Fruit fly (Drosophila melanogaster) whole organism, embryonic: ENCODE data around the gene CG2182.

Source experiments
- CG10209 ChIP-seq: fragments of 200-800 bp; sonication (Bioruptor generic); optimal IDR thresholded peaks from 3 replicates; lab custom pipeline; 2017; ENCODE audit warnings: missing biosample characterization, mild to moderate bottlenecking, missing genetic modification characterization, missing genetic modification reagents
- CG10654 ChIP-seq: fragments of 200-800 bp; sonication (Bioruptor generic); optimal IDR thresholded peaks from 2 replicates; lab custom pipeline; 2016; ENCODE audit warnings: missing biosample characterization, missing genetic modification characterization
- CG11456 ChIP-seq: fragments of 200-800 bp; sonication (Bioruptor generic); IDR thresholded peaks from 3 replicates; pipeline ENCODE4 v1.3.6; 2022; ENCODE audit warnings: missing biosample characterization, missing genetic modification characterization
- CG11723 ChIP-seq: fragments of 200-800 bp; sonication (Bioruptor generic); optimal IDR thresholded peaks from 2 replicates; lab custom pipeline; 2017; ENCODE audit warnings: missing biosample characterization, mild to moderate bottlenecking, missing genetic modification characterization
- CG12071 ChIP-seq: fragments of 200-800 bp; sonication (Bioruptor generic); optimal IDR thresholded peaks from 3 replicates; lab custom pipeline; 2018; ENCODE audit warnings: missing biosample characterization, mild to moderate bottlenecking, missing genetic modification characterization
- CG12236 ChIP-seq: fragments of 200-800 bp; sonication (Bioruptor generic); optimal IDR thresholded peaks from 2 replicates; lab custom pipeline; 2016; ENCODE audit warnings: missing biosample characterization, missing genetic modification characterization
- CG12299 ChIP-seq: fragments of 200-800 bp; sonication (Bioruptor generic); optimal IDR thresholded peaks from 2 replicates; lab custom pipeline; 2018; ENCODE audit warnings: missing biosample characterization, mild to moderate bottlenecking, missing genetic modification characterization
- CG12769 ChIP-seq: fragments of 200-800 bp; sonication (Bioruptor generic); optimal IDR thresholded peaks from 2 replicates; lab custom pipeline; 2019; ENCODE audit warnings: missing biosample characterization, mild to moderate bottlenecking, missing genetic modification characterization, moderate library complexity
- CG13424 ChIP-seq: fragments of 200-800 bp; sonication (Bioruptor generic); optimal IDR thresholded peaks from 2 replicates; lab custom pipeline; 2019; ENCODE audit warnings: missing biosample characterization, mild to moderate bottlenecking, missing genetic modification characterization, moderate library complexity
- CG18262 ChIP-seq: fragments of 200-800 bp; optimal IDR thresholded peaks from 3 replicates; lab custom pipeline; 2019; ENCODE audit warnings: missing biosample characterization, mild to moderate bottlenecking, missing genetic modification characterization, moderate library complexity
- CG2202 ChIP-seq: fragments of 200-800 bp; sonication (Bioruptor generic); optimal IDR thresholded peaks from 2 replicates; lab custom pipeline; 2018; ENCODE audit warnings: missing biosample characterization, mild to moderate bottlenecking, missing genetic modification characterization
- CG32767 ChIP-seq: fragments of 200-800 bp; sonication (Bioruptor generic); IDR thresholded peaks from 2 replicates; pipeline ENCODE4 v1.3.6; 2022; ENCODE audit warnings: missing biosample characterization, missing genetic modification characterization
- CG33213 ChIP-seq: fragments of 200-800 bp; sonication (Bioruptor generic); optimal IDR thresholded peaks from 3 replicates; lab custom pipeline; 2016; ENCODE audit warnings: missing biosample characterization, missing genetic modification characterization
- CG43689 ChIP-seq: fragments of 200-800 bp; sonication (Bioruptor generic); IDR thresholded peaks from 2 replicates; pipeline ENCODE4 v1.3.6; 2022; ENCODE audit warnings: missing biosample characterization, missing genetic modification characterization
- CG4707 ChIP-seq: fragments of 200-800 bp; sonication (Bioruptor generic); optimal IDR thresholded peaks from 2 replicates; lab custom pipeline; 2018; ENCODE audit warnings: missing biosample characterization, mild to moderate bottlenecking, missing genetic modification characterization, moderate library complexity
- CG5180 ChIP-seq: fragments of 200-800 bp; sonication (Bioruptor generic); optimal IDR thresholded peaks from 3 replicates; lab custom pipeline; 2017; ENCODE audit warnings: missing biosample characterization, missing genetic modification characterization, mild to moderate bottlenecking, moderate library complexity, missing genetic modification reagents
- CG8290 ChIP-seq, 3 experiments: fragments of 200-800 bp; sonication (Bioruptor generic); optimal IDR thresholded peaks; 2 replicates each; lab custom pipeline; 2016 to 2019; ENCODE audit warnings: missing biosample characterization in 3 of 3, missing genetic modification characterization in 3 of 3, mild to moderate bottlenecking in 2 of 3, moderate library complexity in 1 of 3
- CG9876 ChIP-seq: fragments of 200-800 bp; sonication (Bioruptor generic); optimal IDR thresholded peaks from 2 replicates; lab custom pipeline; 2016; ENCODE audit warnings: missing biosample characterization, missing genetic modification characterization
- CTCF ChIP-seq: fragments of 200-800 bp; sonication (Bioruptor generic); optimal IDR thresholded peaks from 2 replicates; lab custom pipeline; 2017; ENCODE audit warnings: missing biosample characterization, mild to moderate bottlenecking, missing genetic modification characterization, moderate library complexity
- Drgx ChIP-seq: fragments of 200-800 bp; sonication (Bioruptor generic); IDR thresholded peaks from 2 replicates; pipeline ENCODE4 v1.3.6; 2022; ENCODE audit warnings: missing biosample characterization, missing genetic modification characterization
- Elba2 ChIP-seq: fragments of 200-800 bp; sonication (Bioruptor generic); optimal IDR thresholded peaks from 3 replicates; lab custom pipeline; 2016; ENCODE audit warnings: missing biosample characterization, missing genetic modification characterization
- Fer1 ChIP-seq: fragments of 200-800 bp; sonication (Bioruptor generic); optimal IDR thresholded peaks from 2 replicates; lab custom pipeline; 2017; ENCODE audit warnings: missing biosample characterization, mild to moderate bottlenecking, missing genetic modification characterization
- NC2α ChIP-seq: fragments of 200-800 bp; sonication (Bioruptor generic); optimal IDR thresholded peaks from 2 replicates; lab custom pipeline; 2016; ENCODE audit warnings: missing biosample characterization, missing genetic modification characterization
- NC2β ChIP-seq: fragments of 200-800 bp; sonication (Bioruptor generic); optimal IDR thresholded peaks from 2 replicates; lab custom pipeline; 2016; ENCODE audit warnings: missing biosample characterization, missing genetic modification characterization
- NK7.1 ChIP-seq: fragments of 200-800 bp; sonication (Bioruptor generic); optimal IDR thresholded peaks from 3 replicates; lab custom pipeline; 2016; ENCODE audit warnings: missing biosample characterization, missing genetic modification characterization
- Scr ChIP-seq: fragments of 200-800 bp; sonication (Bioruptor generic); IDR thresholded peaks from 2 replicates; pipeline ENCODE4 v1.3.6; 2022; ENCODE audit warnings: missing biosample characterization, missing genetic modification characterization; ENCODE audit not compliant: partially characterized antibody
- TFAM ChIP-seq: fragments of 200-800 bp; sonication (Bioruptor generic); optimal IDR thresholded peaks from 2 replicates; lab custom pipeline; 2017; ENCODE audit warnings: missing biosample characterization, missing genetic modification characterization, inconsistent platforms
- YL-1 ChIP-seq: fragments of 200-800 bp; sonication (Bioruptor generic); optimal IDR thresholded peaks from 3 replicates; lab custom pipeline; 2017; ENCODE audit warnings: missing biosample characterization, mild to moderate bottlenecking, missing genetic modification characterization
- ash1 ChIP-seq: fragments of 200-800 bp; sonication (Bioruptor generic); optimal IDR thresholded peaks from 2 replicates; lab custom pipeline; 2018; ENCODE audit warnings: missing biosample characterization, mild to moderate bottlenecking, missing genetic modification characterization
- bab2 ChIP-seq: fragments of 200-800 bp; sonication (Bioruptor generic); optimal IDR thresholded peaks from 2 replicates; lab custom pipeline; 2016; ENCODE audit warnings: missing biosample characterization, missing genetic modification characterization
- chif ChIP-seq, 2 experiments: fragments of 200-800 bp; sonication (Bioruptor generic); optimal IDR thresholded peaks; 3 replicates each; lab custom pipeline; 2016; ENCODE audit warnings: missing biosample characterization in 2 of 2, missing genetic modification characterization in 2 of 2
- chm ChIP-seq: fragments of 200-800 bp; sonication (Bioruptor generic); IDR thresholded peaks from 2 replicates; pipeline ENCODE4 v1.3.6; 2022; ENCODE audit warnings: missing biosample characterization, missing genetic modification characterization
- dan ChIP-seq: fragments of 200-800 bp; sonication (Bioruptor generic); IDR thresholded peaks from 2 replicates; pipeline ENCODE4 v1.3.6; 2022; ENCODE audit warnings: missing biosample characterization, missing genetic modification characterization
- fd102C ChIP-seq: fragments of 200-800 bp; sonication (Bioruptor generic); optimal IDR thresholded peaks from 2 replicates; lab custom pipeline; 2018; ENCODE audit warnings: missing biosample characterization, mild to moderate bottlenecking, missing genetic modification characterization, moderate library complexity
- insv ChIP-seq, 2 experiments: fragments of 200-800 bp; sonication (Bioruptor generic); optimal IDR thresholded peaks; 3 replicates each; lab custom pipeline; 2016 to 2018; ENCODE audit warnings: missing biosample characterization in 2 of 2, missing genetic modification characterization in 2 of 2
- inv ChIP-seq: fragments of 200-800 bp; sonication (Bioruptor generic); IDR thresholded peaks from 2 replicates; pipeline ENCODE4 v1.3.6; 2022; ENCODE audit warnings: missing biosample characterization, missing genetic modification characterization; ENCODE audit not compliant: partially characterized antibody
- kah ChIP-seq: fragments of 200-800 bp; sonication (Bioruptor generic); optimal IDR thresholded peaks from 2 replicates; lab custom pipeline; 2018; ENCODE audit warnings: missing biosample characterization, mild to moderate bottlenecking, missing genetic modification characterization
- lab ChIP-seq: fragments of 200-800 bp; sonication (Bioruptor generic); optimal IDR thresholded peaks from 3 replicates; lab custom pipeline; 2017; ENCODE audit warnings: missing biosample characterization, missing genetic modification characterization, mild to moderate bottlenecking, moderate library complexity, missing genetic modification reagents
- lov ChIP-seq, 2 experiments: fragments of 200-800 bp in 1 of 2; fragments of >200 bp in 1 of 2; sonication (Bioruptor generic) in 1 of 2; IDR thresholded peaks in 1 of 2; optimal IDR thresholded peaks in 1 of 2; 2 replicates in 1 of 2; 3 replicates in 1 of 2; pipeline versions ENCODE4 v1.3.6 to Lab custom; 2017 to 2022; ENCODE audit warnings: missing biosample characterization in 1 of 2, missing genetic modification characterization in 1 of 2
- p53 ChIP-seq: fragments of 200-800 bp; sonication (Bioruptor generic); optimal IDR thresholded peaks from 2 replicates; lab custom pipeline; 2016; ENCODE audit warnings: missing biosample characterization, missing genetic modification characterization
- pan ChIP-seq, 4 experiments: fragments of >200 bp in 3 of 4; fragments of 200-800 bp in 1 of 4; sonication (Bioruptor generic) in 1 of 4; optimal IDR thresholded peaks in 3 of 4; IDR thresholded peaks in 1 of 4; 2 replicates each; pipeline versions ENCODE4 v1.3.6 to Lab custom; 2017 to 2022; ENCODE audit warnings: missing biosample characterization in 2 of 4, missing genetic modification characterization in 2 of 4, mixed read lengths in 1 of 4
- pzg ChIP-seq: fragments of 200-800 bp; sonication (Bioruptor generic); optimal IDR thresholded peaks from 3 replicates; lab custom pipeline; 2018; ENCODE audit warnings: missing biosample characterization, mild to moderate bottlenecking, missing genetic modification characterization, moderate library complexity
- ro ChIP-seq: fragments of 200-800 bp; sonication (Bioruptor generic); IDR thresholded peaks from 2 replicates; pipeline ENCODE4 v1.3.6; 2022; ENCODE audit warnings: missing biosample characterization, missing genetic modification characterization
- salm ChIP-seq: fragments of 200-800 bp; sonication (Bioruptor generic); optimal IDR thresholded peaks from 2 replicates; lab custom pipeline; 2018; ENCODE audit warnings: missing biosample characterization, mild to moderate bottlenecking, missing genetic modification characterization
- sens ChIP-seq: fragments of 200-800 bp; sonication (Bioruptor generic); peaks from one replicate; lab custom pipeline; 2016; ENCODE audit warnings: missing biosample characterization, missing genetic modification characterization
- slou ChIP-seq: fragments of 200-800 bp; sonication (Bioruptor generic); optimal IDR thresholded peaks from 3 replicates; lab custom pipeline; 2016; ENCODE audit warnings: missing biosample characterization, missing genetic modification characterization
- tll ChIP-seq, 2 experiments: fragments of 200-800 bp in 1 of 2; fragments of >200 bp in 1 of 2; sonication (Bioruptor generic) in 1 of 2; optimal IDR thresholded peaks; 2 replicates each; lab custom pipeline; 2017 to 2019; ENCODE audit warnings: missing biosample characterization in 2 of 2, missing genetic modification characterization in 2 of 2, mild to moderate bottlenecking in 1 of 2, moderate library complexity in 1 of 2
- tx ChIP-seq: fragments of 200-800 bp; sonication (Bioruptor generic); optimal IDR thresholded peaks from 2 replicates; lab custom pipeline; 2016; ENCODE audit warnings: missing biosample characterization, missing genetic modification characterization
- vvl ChIP-seq: fragments of 200-800 bp; sonication (Bioruptor generic); IDR thresholded peaks from 2 replicates; pipeline ENCODE4 v1.3.6; 2022; ENCODE audit warnings: missing biosample characterization, missing genetic modification characterization

Gene CG2182

DNA sequence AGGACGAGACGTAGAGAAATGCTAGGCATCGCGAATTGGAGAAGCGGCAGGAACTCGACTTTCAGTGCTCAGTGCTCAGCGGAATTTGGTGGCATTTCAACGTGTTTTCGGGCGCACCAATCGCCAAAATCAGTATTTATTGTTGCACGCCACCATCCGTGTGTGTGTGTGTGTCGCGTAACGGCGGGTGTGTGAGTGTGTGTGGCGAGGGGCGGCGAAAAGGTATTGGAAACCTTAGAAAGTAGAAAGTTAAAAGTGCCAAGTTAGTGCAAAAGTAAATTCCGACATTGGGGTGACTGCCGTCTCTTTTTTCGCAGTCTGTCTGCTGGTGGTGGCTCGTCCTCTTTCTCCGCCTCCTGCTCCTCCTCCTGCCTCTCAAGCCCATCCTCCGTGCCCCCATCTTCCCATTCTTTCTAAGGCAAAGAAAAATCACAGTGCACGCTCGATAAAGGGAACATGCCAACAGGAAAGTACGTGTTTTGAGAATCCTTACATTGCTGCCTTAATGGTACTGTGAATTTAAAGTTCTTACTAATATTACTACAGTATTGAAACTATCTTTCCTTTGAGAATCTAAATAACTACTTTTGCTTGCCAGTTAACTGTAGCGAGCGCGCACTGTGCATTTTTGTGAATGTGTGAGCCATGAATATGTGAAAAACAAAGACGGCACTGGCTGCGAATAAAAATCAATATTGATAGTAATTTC, 26.5 kb upstream of the CG2182 start (continued):
- TF ChIP-seq ash1 (no peak), CTCF (GFP tag; lab: Kevin White, UChicago) (no peak), tll (GFP tag; optimal IDR thresholded peaks at IDR 0.05; lab: Kevin White, UChicago) (no peak), ro (GFP tag; lab: Robert Waterston, UW) (no peak), tx (GFP tag; lab: Kevin White, UChicago) (peak; percentile 29), CG10654 (GFP tag; lab: Kevin White, UChicago) (peak; percentile 12), Fer1 (GFP tag; lab: Kevin White, UChicago) (peak; percentile 74), chif (GFP tag; optimal IDR thresholded peaks at IDR 0.05; lab: Kevin White, UChicago) (peak in 1 of 2 experiments; percentile 22), NC2α (GFP tag; lab: Kevin White, UChicago) (no peak), Elba2 (GFP tag; lab: Kevin White, UChicago) (no peak), CG13424 (tag; lab: Kevin White, UChicago) (peak; percentile 58), CG12071 (peak; percentile 34), pan (optimal IDR thresholded peaks at IDR 0.05; lab: Kevin White, UChicago) (no peak), pan (GFP tag; optimal IDR thresholded peaks at IDR 0.05 in 1 of 2, IDR thresholded peaks at IDR 0.05 in 1 of 2) (peak in 1 of 2 experiments; percentile 51), Drgx (GFP tag; lab: Robert Waterston, UW) (no peak), NC2β (GFP tag; lab: Kevin White, UChicago) (no peak), CG11723 (GFP tag; lab: Kevin White, UChicago) (no peak), CG8290 (GFP tag; optimal IDR thresholded peaks at IDR 0.05; lab: Kevin White, UChicago) (no peak), CG8290 (tag; optimal IDR thresholded peaks at IDR 0.05; lab: Kevin White, UChicago) (peak in 1 of 2 experiments; percentile 74), CG10209 (GFP tag; lab: Kevin White, UChicago) (peak; percentile 42), bab2 (peak; percentile 62), lov (optimal IDR thresholded peaks at IDR 0.05; lab: Kevin White, UChicago) (no peak), lov (GFP tag; IDR thresholded peaks at IDR 0.05; lab: Robert Waterston, UW) (no peak), fd102C (GFP tag; lab: Kevin White, UChicago) (no peak), kah (GFP tag; lab: Kevin White, UChicago) (no peak), CG43689 (GFP tag; lab: Robert Waterston, UW) (no peak), CG9876 (no peak), TFAM (GFP tag; lab: Kevin White, UChicago) (no peak), insv (GFP tag; optimal IDR thresholded peaks at IDR 0.05; lab: Kevin White, UChicago) (no peak), vvl (GFP tag; lab: Robert Waterston, UW) (peak; percentile 65), CG11456 (GFP tag; lab: Robert Waterston, UW) (no peak), CG18262 (tag; lab: Kevin White, UChicago) (peak; percentile 31), chm (GFP tag; lab: Robert Waterston, UW) (no peak), CG33213 (GFP tag; lab: Kevin White, UChicago) (peak; percentile 24), pzg (GFP tag; lab: Kevin White, UChicago) (no peak), CG12299 (tag; lab: Kevin White, UChicago) (peak; percentile 51), lab (GFP tag; lab: Kevin White, UChicago) (peak; percentile 75), CG12769 (tag; lab: Kevin White, UChicago) (peak; percentile 75), CG5180 (peak; percentile 5), dan (GFP tag; lab: Robert Waterston, UW) (no peak), sens (GFP tag; lab: Kevin White, UChicago) (peak; percentile 84), CG12236 (GFP tag; lab: Kevin White, UChicago) (no peak), CG32767 (no peak), inv (GFP tag; lab: Robert Waterston, UW) (no peak), CG4707 (no peak), YL-1 (no peak), slou (GFP tag; lab: Kevin White, UChicago) (no peak), NK7.1 (GFP tag; lab: Kevin White, UChicago) (no peak), salm (no peak), CG2202 (tag; lab: Kevin White, UChicago) (no peak), Scr (GFP tag; lab: Robert Waterston, UW) (no peak), p53 (GFP tag; lab: Kevin White, UChicago) (no peak)
